Worm (Caenorhabditis elegans) whole organism, mixed stage, embryonic: ENCODE measurements around the gene C17B7.9.

ENCODE experiments used
- hlh-1 ChIP-seq: fragments of 150-350 bp; optimal IDR thresholded peaks from 2 replicates; lab custom pipeline; 2014; ENCODE audit warnings: missing biosample characterization, missing genetic modification reagents, missing genetic modification characterization

Gene C17B7.9

DNA sequence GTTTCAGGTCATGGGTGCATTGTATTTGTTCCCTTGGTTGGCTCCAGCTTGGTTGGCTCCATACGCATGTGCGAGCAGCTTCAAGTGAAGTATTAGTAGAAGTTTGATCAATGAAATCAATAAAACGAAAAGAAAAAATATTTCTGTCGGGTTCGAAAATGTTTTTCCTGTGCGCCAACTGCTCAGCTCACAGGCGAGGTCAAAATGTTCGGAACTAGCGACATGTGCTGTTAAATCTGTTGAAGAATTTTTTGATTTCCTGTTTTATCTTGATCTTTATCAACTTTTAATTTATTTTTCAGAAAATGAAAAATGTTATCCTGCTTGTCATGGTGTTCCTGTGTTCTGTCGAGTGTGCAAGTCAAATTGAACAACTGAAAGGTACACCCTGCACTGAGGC lies 50.4 kb downstream of the C17B7.9 start, which contains the start of gene T28A11.25:
TSS of gene T28A11.25 (plus strand) at position 301 of the 400 bp plus-strand sequence.
- no peak for TF ChIP-seq hlh-1 (tag; lab: Kevin White, UChicago)
